Worm (Caenorhabditis elegans) whole organism, L2 larva: ENCODE results near the gene Y2H9A.6.

Experiments
- C34F6.9 ChIP-seq: fragments of 150-350 bp; optimal IDR thresholded peaks from 2 replicates; lab custom pipeline; 2014; ENCODE audit warnings: missing biosample characterization, missing genetic modification characterization
- ZK546.5 ChIP-seq: sonication (generic microtip); optimal IDR thresholded peaks from 2 replicates; lab custom pipeline; 2017; ENCODE audit warnings: missing biosample characterization, missing genetic modification characterization
- aly-2 ChIP-seq: fragments of 150-350 bp; optimal IDR thresholded peaks from 2 replicates; lab custom pipeline; 2014; ENCODE audit warnings: missing biosample characterization, missing genetic modification characterization
- ama-1 ChIP-seq: fragments of 150-350 bp; optimal IDR thresholded peaks from 2 replicates; lab custom pipeline; 2018; ENCODE audit warnings: inconsistent platforms
- blmp-1 ChIP-seq: sonication (generic microtip); optimal IDR thresholded peaks from 2 replicates; lab custom pipeline; 2017; ENCODE audit warnings: missing genetic modification characterization, mild to moderate bottlenecking, missing compliant biosample characterization, antibody characterized with exemption, moderate library complexity; ENCODE audit not compliant: insufficient read depth
- ceh-16 ChIP-seq: fragments of 150-350 bp; optimal IDR thresholded peaks from 2 replicates; lab custom pipeline; 2014; ENCODE audit warnings: missing biosample characterization, missing genetic modification characterization
- ceh-82 ChIP-seq: fragments of 150-350 bp; optimal IDR thresholded peaks from 2 replicates; lab custom pipeline; 2014; ENCODE audit warnings: missing biosample characterization, missing genetic modification characterization
- crh-2 ChIP-seq: sonication (generic microtip); optimal IDR thresholded peaks from 2 replicates; lab custom pipeline; 2017; ENCODE audit warnings: missing biosample characterization, missing genetic modification characterization
- dmd-4 ChIP-seq: sonication (generic microtip); optimal IDR thresholded peaks from 2 replicates; lab custom pipeline; 2017; ENCODE audit warnings: missing biosample characterization, missing genetic modification characterization
- elt-1 ChIP-seq: fragments of 150-350 bp; optimal IDR thresholded peaks from 2 replicates; lab custom pipeline; 2014; ENCODE audit warnings: missing biosample characterization, missing genetic modification characterization
- elt-3 ChIP-seq: sonication (generic microtip); optimal IDR thresholded peaks from 2 replicates; lab custom pipeline; 2017; ENCODE audit warnings: missing biosample characterization, missing genetic modification characterization
- fos-1 ChIP-seq: fragments of 150-350 bp; optimal IDR thresholded peaks from 2 replicates; lab custom pipeline; 2014; ENCODE audit warnings: missing biosample characterization, missing genetic modification characterization
- gmeb-1 ChIP-seq: fragments of 150-350 bp; optimal IDR thresholded peaks from 2 replicates; lab custom pipeline; 2014; ENCODE audit warnings: missing biosample characterization, missing genetic modification characterization
- lin-11 ChIP-seq: fragments of 150-350 bp; sonication (generic microtip); optimal IDR thresholded peaks from 2 replicates; lab custom pipeline; 2014; ENCODE audit warnings: missing biosample characterization, missing genetic modification characterization, inconsistent platforms, mixed read lengths
- lsy-2 ChIP-seq, 2 experiments: fragments of 150-350 bp in 1 of 2; sonication (generic microtip) in 1 of 2; optimal IDR thresholded peaks; 2 replicates each; lab custom pipeline; 2014 to 2017; ENCODE audit warnings: missing biosample characterization in 2 of 2, missing genetic modification characterization in 2 of 2
- mab-5 ChIP-seq: fragments of 150-350 bp; optimal IDR thresholded peaks from 2 replicates; lab custom pipeline; 2014; ENCODE audit warnings: missing biosample characterization, missing genetic modification characterization
- mbf-1 ChIP-seq: sonication (generic microtip); optimal IDR thresholded peaks from 2 replicates; lab custom pipeline; 2017; ENCODE audit warnings: missing biosample characterization, missing genetic modification characterization
- nhr-11 ChIP-seq: fragments of 150-350 bp; optimal IDR thresholded peaks from 2 replicates; lab custom pipeline; 2014; ENCODE audit warnings: missing biosample characterization, missing genetic modification characterization
- nhr-12 ChIP-seq: fragments of 150-350 bp; optimal IDR thresholded peaks from 2 replicates; lab custom pipeline; 2014; ENCODE audit warnings: missing biosample characterization, missing genetic modification characterization
- nhr-21 ChIP-seq: fragments of 150-350 bp; optimal IDR thresholded peaks from 2 replicates; lab custom pipeline; 2014; ENCODE audit warnings: missing biosample characterization, missing genetic modification characterization
- nhr-237 ChIP-seq: fragments of 150-350 bp; optimal IDR thresholded peaks from 2 replicates; lab custom pipeline; 2014; ENCODE audit warnings: missing biosample characterization, missing genetic modification characterization
- nhr-25 ChIP-seq: fragments of 150-350 bp; sonication (generic microtip); optimal IDR thresholded peaks from 3 replicates; lab custom pipeline; 2014; ENCODE audit warnings: missing biosample characterization, missing genetic modification characterization
- nhr-6 ChIP-seq: fragments of 150-350 bp; optimal IDR thresholded peaks from 2 replicates; lab custom pipeline; 2014; ENCODE audit warnings: missing biosample characterization, missing genetic modification characterization
- peb-1 ChIP-seq: fragments of 150-350 bp; optimal IDR thresholded peaks from 2 replicates; lab custom pipeline; 2014; ENCODE audit warnings: missing biosample characterization, missing genetic modification characterization
- sem-4 ChIP-seq: fragments of 150-350 bp; optimal IDR thresholded peaks from 2 replicates; lab custom pipeline; 2014; ENCODE audit warnings: missing biosample characterization, missing genetic modification reagents, missing genetic modification characterization
- skn-1 ChIP-seq: sonication (generic microtip); optimal IDR thresholded peaks from 2 replicates; lab custom pipeline; 2017; ENCODE audit warnings: missing biosample characterization, missing genetic modification characterization
- sma-3 ChIP-seq: sonication (generic microtip); optimal IDR thresholded peaks from 2 replicates; lab custom pipeline; 2016; ENCODE audit warnings: missing genetic modification reagents, missing genetic modification characterization, missing compliant biosample characterization
- sma-9 ChIP-seq, 2 experiments: fragments of 150-350 bp in 1 of 2; sonication (generic microtip) in 1 of 2; optimal IDR thresholded peaks; 2 replicates each; lab custom pipeline; 2014 to 2016; ENCODE audit warnings: missing genetic modification characterization in 2 of 2, mild to moderate bottlenecking in 1 of 2, missing biosample characterization in 1 of 2, missing compliant biosample characterization in 1 of 2, missing genetic modification reagents in 1 of 2, moderate library complexity in 1 of 2
- unc-39 ChIP-seq: fragments of 150-350 bp; optimal IDR thresholded peaks from 2 replicates; lab custom pipeline; 2014; ENCODE audit warnings: missing biosample characterization, missing genetic modification characterization
- unc-62 ChIP-seq: fragments of 150-350 bp; optimal IDR thresholded peaks from 2 replicates; lab custom pipeline; 2014; ENCODE audit warnings: missing biosample characterization, missing genetic modification reagents, missing genetic modification characterization
- zag-1 ChIP-seq: fragments of 150-350 bp; optimal IDR thresholded peaks from 2 replicates; lab custom pipeline; 2014; ENCODE audit warnings: missing biosample characterization, missing genetic modification characterization
- ztf-1 ChIP-seq: fragments of 200-800 bp; sonication (Bioruptor generic); conservative IDR thresholded peaks from 2 replicates; pipeline ENCODE4 v1.3.6; 2022; ENCODE audit warnings: missing genetic modification characterization, missing compliant biosample characterization
- ztf-11 ChIP-seq: sonication (generic microtip); optimal IDR thresholded peaks from 2 replicates; lab custom pipeline; 2017; ENCODE audit warnings: missing biosample characterization, missing genetic modification characterization

Gene Y2H9A.6

ce11 chrV:13437473-13438074 lies 6.1 kb upstream of the Y2H9A.6 start, which contains the start of gene mes-4:
Gene mes-4, minus strand, starts transcription at chrV:13437545.
- TF ChIP-seq gmeb-1 (tag; lab: Kevin White, UChicago) = peak; percentile 49
- TF ChIP-seq zag-1 (tag; lab: Kevin White, UChicago) = no peak
- TF ChIP-seq ceh-82 (tag; lab: Kevin White, UChicago) = no peak
- TF ChIP-seq nhr-21 (tag; lab: Kevin White, UChicago) = no peak

ce11 chrV:13441661-13442060 lies 2.0 kb upstream of the Y2H9A.6 start, which contains the start of gene col-162:
Gene col-162, plus strand, starts transcription at chrV:13441961.
- TF ChIP-seq ztf-1 (GFP tag; lab: Robert Waterston, UW) (no peak), unc-62 (GFP tag; lab: Kevin White, UChicago) (no peak), sem-4 (tag; lab: Kevin White, UChicago) (no peak), blmp-1 (tag; lab: Kevin White, UChicago) (no peak), nhr-6 (tag; lab: Kevin White, UChicago) (no peak), sma-3 (no peak), sma-9 (GFP tag; optimal IDR thresholded peaks at IDR 0.05; lab: Kevin White, UChicago) (no peak), sma-9 (tag; optimal IDR thresholded peaks at IDR 0.05; lab: Kevin White, UChicago) (no peak), nhr-12 (tag; lab: Kevin White, UChicago) (no peak), nhr-237 (tag; lab: Kevin White, UChicago) (no peak), ZK546.5 (tag; lab: Kevin White, UChicago) (no peak), nhr-21 (tag; lab: Kevin White, UChicago) (no peak), skn-1 (tag; lab: Kevin White, UChicago) (no peak), unc-39 (tag; lab: Kevin White, UChicago) (no peak), dmd-4 (tag; lab: Kevin White, UChicago) (no peak), peb-1 (no peak)

ce11 chrV:13442819-13443218 lies 816 bp upstream of the Y2H9A.6 start:
- TF ChIP-seq peb-1 (no peak), ama-1 (lab: Kevin White, UChicago) (no peak), ceh-16 (tag; lab: Kevin White, UChicago) (no peak)

- TF ChIP-seq crh-2 (peak; percentile 56), elt-3 (no peak), C34F6.9 (tag; lab: Kevin White, UChicago) (peak; percentile 23), mab-5 (peak; percentile 28), lin-11 (tag; lab: Kevin White, UChicago) (no peak), sma-9 (GFP tag; optimal IDR thresholded peaks at IDR 0.05; lab: Kevin White, UChicago) (no peak), sma-9 (tag; optimal IDR thresholded peaks at IDR 0.05; lab: Kevin White, UChicago) (no peak), lsy-2 (tag; optimal IDR thresholded peaks at IDR 0.05; lab: Kevin White, UChicago) (no peak), nhr-25 (peak; percentile 31), fos-1 (tag; lab: Kevin White, UChicago) (peak; percentile 53), aly-2 (tag; lab: Kevin White, UChicago) (no peak), elt-1 (tag; lab: Kevin White, UChicago) (no peak), mbf-1 (no peak)
Measured at ce11 chrV:13445229-13445949, 1.8 kb downstream of the Y2H9A.6 start, which contains the start of gene Y2H9A.4. Gene Y2H9A.4, plus strand, starts transcription at chrV:13445899.

- no peak for TF ChIP-seq sma-3
- no peak for TF ChIP-seq crh-2
- TF ChIP-seq nhr-12 (tag; lab: Kevin White, UChicago) = no peak
- TF ChIP-seq nhr-11 (tag; lab: Kevin White, UChicago) = no peak
- TF ChIP-seq nhr-21 (tag; lab: Kevin White, UChicago) = no peak
- TF ChIP-seq ztf-11 (tag; lab: Kevin White, UChicago) = no peak
- TF ChIP-seq nhr-237 (tag; lab: Kevin White, UChicago) = no peak
- TF ChIP-seq skn-1 (tag; lab: Kevin White, UChicago) = no peak
Measured at ce11 chrV:13453334-13453733, 9.7 kb downstream of the Y2H9A.6 start, which contains the start of gene lurp-2. Gene lurp-2, plus strand, starts transcription at chrV:13453634.
